Worm (Caenorhabditis elegans) whole organism, midembryonic: ENCODE data around the gene scd-1.

Experiments
- T22C8.4 ChIP-seq: fragments of 200-800 bp; sonication (Bioruptor generic); IDR thresholded peaks from 2 replicates; pipeline ENCODE4 v1.3.6; 2022; ENCODE audit warnings: missing genetic modification characterization, missing compliant biosample characterization
- cog-1 ChIP-seq: sonication (generic microtip); optimal IDR thresholded peaks from 2 replicates; lab custom pipeline; 2016; ENCODE audit warnings: missing genetic modification characterization, missing compliant biosample characterization
- flt-1 ChIP-seq: fragments of 200-800 bp; sonication (Bioruptor generic); IDR thresholded peaks from 2 replicates; pipeline ENCODE4 v1.3.6; 2022; ENCODE audit warnings: missing genetic modification characterization, missing compliant biosample characterization
- med-1 ChIP-seq: sonication (generic microtip); optimal IDR thresholded peaks from 2 replicates; lab custom pipeline; 2017; ENCODE audit warnings: missing genetic modification characterization, mild to moderate bottlenecking, missing compliant biosample characterization, antibody characterized with exemption, missing genetic modification reagents; ENCODE audit not compliant: insufficient read depth
- tab-1 ChIP-seq: fragments of 200-800 bp; sonication (Bioruptor generic); IDR thresholded peaks from 2 replicates; pipeline ENCODE4 v1.3.6; 2022; ENCODE audit warnings: missing genetic modification characterization, missing compliant biosample characterization

DNA sequence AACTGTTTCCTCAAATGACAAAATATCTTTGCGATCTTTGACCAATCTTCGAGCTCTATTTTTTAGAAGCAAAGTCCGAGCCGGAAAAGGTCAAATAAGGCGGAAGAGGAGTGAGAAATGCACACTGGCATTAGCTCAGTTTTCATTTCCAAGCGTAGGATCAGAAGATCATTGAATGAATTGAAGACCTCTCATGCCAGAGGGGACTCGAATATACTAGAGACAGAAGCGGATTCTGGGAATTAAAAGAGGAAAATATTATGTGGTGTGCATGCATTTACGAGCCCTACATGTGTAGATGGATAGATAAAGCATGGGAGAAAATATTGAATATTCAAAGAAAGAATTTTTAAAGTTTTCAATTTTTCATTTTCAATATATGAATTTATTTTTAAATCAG, 12.2 kb downstream of the scd-1 start:
- no peak for TF ChIP-seq med-1 (GFP tag; lab: Kevin White, UChicago)
- no peak for TF ChIP-seq tab-1 (GFP tag; lab: Robert Waterston, UW)
- no peak for TF ChIP-seq cog-1
- no peak for TF ChIP-seq flt-1
- TF ChIP-seq T22C8.4 (GFP tag; lab: Robert Waterston, UW): no peak
